Comparison of ENCODE assay signal across 1 fruit fly cellular context in genomic region chr2L:16656692-16657109, dm6.
TF ChIP-seq lines count a peak whose summit lies in the region.

No protein-coding gene starts in this region.

TF ChIP-seq in whole organism, embryonic, 481 proteins besides CTCF, POLR2A, EP300 and RAD21 (continued from another document and continues in another):
- TF ChIP-seq al (GFP tag; IDR thresholded peaks at IDR 0.05; lab: Robert Waterston, UW) (peak; percentile 74), CG3065 (GFP tag; optimal IDR thresholded peaks at IDR 0.05; lab: Kevin White, UChicago) (no peak), sens-2 (GFP tag; IDR thresholded peaks at IDR 0.05; lab: Robert Waterston, UW) (no peak), Hr39 (optimal IDR thresholded peaks at IDR 0.05; lab: Kevin White, UChicago) (no peak), CG11247 (GFP tag; IDR thresholded peaks at IDR 0.05; lab: Robert Waterston, UW) (peak; percentile 62), Atf-2 (GFP tag; optimal IDR thresholded peaks at IDR 0.05; lab: Kevin White, UChicago) (no peak), schlank (tag; optimal IDR thresholded peaks at IDR 0.05; lab: Kevin White, UChicago) (no peak), ftz-f1 (GFP tag; optimal IDR thresholded peaks at IDR 0.05; lab: Kevin White, UChicago) (no peak), fu2 (GFP tag; optimal IDR thresholded peaks at IDR 0.05; lab: Kevin White, UChicago) (no peak), Rx (GFP tag; IDR thresholded peaks at IDR 0.05; lab: Robert Waterston, UW) (peak; percentile 54; the same call in 1 of the 2 replicates), wdn (GFP tag; IDR thresholded peaks at IDR 0.05; lab: Robert Waterston, UW) (peak; percentile 62; the same call in 1 of the 2 replicates), Lim3 (GFP tag; IDR thresholded peaks at IDR 0.05; lab: Robert Waterston, UW) (no peak), eyg (GFP tag; optimal IDR thresholded peaks at IDR 0.05; lab: Kevin White, UChicago) (no peak), wek (GFP tag; optimal IDR thresholded peaks at IDR 0.05; lab: Kevin White, UChicago) (no peak), D19A (tag; optimal IDR thresholded peaks at IDR 0.05; lab: Kevin White, UChicago) (peak; percentile 53), vvl (GFP tag; IDR thresholded peaks at IDR 0.05; lab: Robert Waterston, UW) (peak; percentile 79), Myb (GFP tag; optimal IDR thresholded peaks at IDR 0.05; lab: Kevin White, UChicago) (peak; percentile 76), CG32532 (GFP tag; IDR thresholded peaks at IDR 0.05; lab: Robert Waterston, UW) (peak; percentile 74), seq (GFP tag; IDR thresholded peaks at IDR 0.05; lab: Robert Waterston, UW) (0 out of 2 replicates have a peak, but pooled peaks have one; percentile 29), CG33557 (GFP tag; optimal IDR thresholded peaks at IDR 0.05; lab: Kevin White, UChicago) (peak; percentile 42), CG17568 (GFP tag; optimal IDR thresholded peaks at IDR 0.05; lab: Kevin White, UChicago) (no peak), oc (tag; optimal IDR thresholded peaks at IDR 0.05; lab: Kevin White, UChicago) (no peak), fd96Cb (tag; optimal IDR thresholded peaks at IDR 0.05; lab: Kevin White, UChicago) (peak; percentile 68), CG9817 (tag; optimal IDR thresholded peaks at IDR 0.05; lab: Kevin White, UChicago) (peak; percentile 72), kni (GFP tag; optimal IDR thresholded peaks at IDR 0.05; lab: Kevin White, UChicago) (no peak), abd-A (tag; optimal IDR thresholded peaks at IDR 0.05; lab: Kevin White, UChicago) (no peak), sens (GFP tag; lab: Kevin White, UChicago) (peak; percentile 89), CG12744 (GFP tag; optimal IDR thresholded peaks at IDR 0.05; lab: Kevin White, UChicago) (peak; percentile 36), Stat92E (GFP tag; optimal IDR thresholded peaks at IDR 0.05; lab: Kevin White, UChicago) (no peak), dmrt99B (tag; optimal IDR thresholded peaks at IDR 0.05; lab: Kevin White, UChicago) (no peak), CG1647 (GFP tag; optimal IDR thresholded peaks at IDR 0.05; lab: Kevin White, UChicago) (peak; percentile 34), Fer2 (tag; optimal IDR thresholded peaks at IDR 0.05; lab: Kevin White, UChicago) (peak; percentile 14), CG12659 (GFP tag; optimal IDR thresholded peaks at IDR 0.05; lab: Kevin White, UChicago) (peak; percentile 66), Adf1 (GFP tag; IDR thresholded peaks at IDR 0.05; lab: Robert Waterston, UW) (peak; percentile 19; the same call in 1 of the 2 replicates), CG7839 (tag; optimal IDR thresholded peaks at IDR 0.05; lab: Kevin White, UChicago) (peak; percentile 74), zf30C (GFP tag; optimal IDR thresholded peaks at IDR 0.05; lab: Kevin White, UChicago) (no peak), CG12769 (tag; optimal IDR thresholded peaks at IDR 0.05; lab: Kevin White, UChicago) (no peak), dm (GFP tag; optimal IDR thresholded peaks at IDR 0.05; lab: Kevin White, UChicago) (peak; percentile 9), Mes4 (GFP tag; optimal IDR thresholded peaks at IDR 0.05; lab: Kevin White, UChicago) (no peak), CG11085 (GFP tag; IDR thresholded peaks at IDR 0.05; lab: Robert Waterston, UW) (peak; percentile 78), hkb (optimal IDR thresholded peaks at IDR 0.05; lab: Kevin White, UChicago) (no peak), hkb (GFP tag; IDR thresholded peaks at IDR 0.05; lab: Robert Waterston, UW) (peak; percentile 76), Gsc (GFP tag; IDR thresholded peaks at IDR 0.05; lab: Robert Waterston, UW) (peak; percentile 25; the same call in 1 of the 2 replicates), corto (GFP tag; optimal IDR thresholded peaks at IDR 0.05; lab: Kevin White, UChicago) (no peak), vfl (GFP tag; optimal IDR thresholded peaks at IDR 0.05; lab: Kevin White, UChicago) (peak; percentile 0), fd3F (GFP tag; optimal IDR thresholded peaks at IDR 0.05; lab: Kevin White, UChicago) (peak; percentile 39), Mad (GFP tag; optimal IDR thresholded peaks at IDR 0.05; lab: Kevin White, UChicago) (peak; percentile 14), trh (GFP tag; optimal IDR thresholded peaks at IDR 0.05; lab: Kevin White, UChicago) (no peak), Dll (GFP tag; IDR thresholded peaks at IDR 0.05; lab: Robert Waterston, UW; ENCODE audit: partially characterized antibody) (no peak), CG4360 (GFP tag; IDR thresholded peaks at IDR 0.05; lab: Robert Waterston, UW) (no peak), pros (GFP tag; optimal IDR thresholded peaks at IDR 0.05; lab: Kevin White, UChicago) (no peak), Trl (optimal IDR thresholded peaks at IDR 0.05; lab: Kevin White, UChicago) (no peak), Trl (GFP tag; optimal IDR thresholded peaks at IDR 0.05; lab: Kevin White, UChicago) (peak; percentile 15), CG42726 (GFP tag; IDR thresholded peaks at IDR 0.05; lab: Robert Waterston, UW; ENCODE audit: partially characterized antibody) (peak; percentile 78), NC2α (GFP tag; optimal IDR thresholded peaks at IDR 0.05; lab: Kevin White, UChicago) (no peak), NFAT (GFP tag; IDR thresholded peaks at IDR 0.05; lab: Robert Waterston, UW) (peak; percentile 44; the same call in 1 of the 2 replicates), sd (tag; optimal IDR thresholded peaks at IDR 0.05; lab: Kevin White, UChicago) (no peak), CG1603 (tag; optimal IDR thresholded peaks at IDR 0.05; lab: Kevin White, UChicago) (peak; percentile 24), E2f1 (GFP tag; IDR thresholded peaks at IDR 0.05; lab: Robert Waterston, UW) (peak; percentile 70), cg (GFP tag; optimal IDR thresholded peaks at IDR 0.05; lab: Kevin White, UChicago) (no peak), Doc2 (GFP tag; IDR thresholded peaks at IDR 0.05; lab: Robert Waterston, UW) (no peak), CG7963 (GFP tag; IDR thresholded peaks at IDR 0.05; lab: Robert Waterston, UW; ENCODE audit: partially characterized antibody) (no peak), CG8765 (GFP tag; IDR thresholded peaks at IDR 0.05; lab: Robert Waterston, UW) (no peak; the same call in 1 of the 2 replicates), CoRest (tag; optimal IDR thresholded peaks at IDR 0.05; lab: Kevin White, UChicago) (peak; percentile 86), CG10209 (GFP tag; optimal IDR thresholded peaks at IDR 0.05; lab: Kevin White, UChicago) (peak; percentile 51), Kr (GFP tag; optimal IDR thresholded peaks at IDR 0.05; lab: Kevin White, UChicago) (no peak), sob (GFP tag; IDR thresholded peaks at IDR 0.05; lab: Robert Waterston, UW) (peak; percentile 66; the same call in 1 of the 2 replicates), CG6175 (GFP tag; IDR thresholded peaks at IDR 0.05; lab: Robert Waterston, UW) (no peak), wor (GFP tag; IDR thresholded peaks at IDR 0.05; lab: Robert Waterston, UW) (no peak), ranshi (GFP tag; IDR thresholded peaks at IDR 0.05; lab: Robert Waterston, UW) (peak; percentile 80; the same call in 1 of the 2 replicates), az2 (GFP tag; optimal IDR thresholded peaks at IDR 0.05; lab: Kevin White, UChicago) (peak; percentile 18), CG31388 (GFP tag; optimal IDR thresholded peaks at IDR 0.05; lab: Kevin White, UChicago) (no peak), toy (GFP tag; IDR thresholded peaks at IDR 0.05; lab: Robert Waterston, UW) (no peak), CG12155 (GFP tag; optimal IDR thresholded peaks at IDR 0.05; lab: Kevin White, UChicago) (peak; percentile 70), CG2889 (GFP tag; IDR thresholded peaks at IDR 0.05; lab: Robert Waterston, UW) (0 out of 3 replicates have a peak, but pooled peaks have one; percentile 57), Bgb (GFP tag; IDR thresholded peaks at IDR 0.05; lab: Robert Waterston, UW; ENCODE audit: partially characterized antibody) (no peak), Jarid2 (GFP tag; optimal IDR thresholded peaks at IDR 0.05; lab: Kevin White, UChicago) (no peak), odd (GFP tag; optimal IDR thresholded peaks at IDR 0.05; lab: Kevin White, UChicago) (no peak), yki (optimal IDR thresholded peaks at IDR 0.05; lab: Kevin White, UChicago) (no peak), CG9876 (GFP tag; optimal IDR thresholded peaks at IDR 0.05; lab: Kevin White, UChicago) (no peak), Dfd (GFP tag; optimal IDR thresholded peaks at IDR 0.05; lab: Kevin White, UChicago) (no peak), Xrp1 (GFP tag; IDR thresholded peaks at IDR 0.05; lab: Robert Waterston, UW) (peak; percentile 78), CG3838 (GFP tag; optimal IDR thresholded peaks at IDR 0.05; lab: Kevin White, UChicago) (peak; percentile 30), CG13775 (GFP tag; optimal IDR thresholded peaks at IDR 0.05; lab: Kevin White, UChicago) (peak; percentile 68), danr (GFP tag; IDR thresholded peaks at IDR 0.05; lab: Robert Waterston, UW) (peak; percentile 27; the same call in 1 of the 2 replicates), CG6813 (GFP tag; optimal IDR thresholded peaks at IDR 0.05; lab: Kevin White, UChicago) (no peak), psq (GFP tag; optimal IDR thresholded peaks at IDR 0.05; lab: Kevin White, UChicago) (peak; percentile 19), pum (GFP tag; optimal IDR thresholded peaks at IDR 0.05; lab: Kevin White, UChicago) (no peak), grn (GFP tag; optimal IDR thresholded peaks at IDR 0.05; lab: Kevin White, UChicago) (no peak), caup (GFP tag; optimal IDR thresholded peaks at IDR 0.05; lab: Kevin White, UChicago; ENCODE audit: severe bottlenecking) (no peak), CG30431 (GFP tag; optimal IDR thresholded peaks at IDR 0.05; lab: Kevin White, UChicago) (peak; percentile 2), hbn (GFP tag; IDR thresholded peaks at IDR 0.05; lab: Robert Waterston, UW; ENCODE audit: partially characterized antibody) (no peak), Dref (GFP tag; IDR thresholded peaks at IDR 0.05; lab: Robert Waterston, UW) (peak; percentile 35; the same call in 1 of the 2 replicates), pzg (GFP tag; optimal IDR thresholded peaks at IDR 0.05; lab: Kevin White, UChicago) (peak; percentile 72), CG10959 (GFP tag; IDR thresholded peaks at IDR 0.05; lab: Robert Waterston, UW) (no peak), CG9609 (GFP tag; optimal IDR thresholded peaks at IDR 0.05; lab: Kevin White, UChicago) (peak; percentile 35), chinmo (GFP tag; IDR thresholded peaks at IDR 0.05; lab: Robert Waterston, UW; ENCODE audit: partially characterized antibody) (no peak), CG15601 (tag; optimal IDR thresholded peaks at IDR 0.05; lab: Kevin White, UChicago) (no peak), Poxn (GFP tag; IDR thresholded peaks at IDR 0.05; lab: Robert Waterston, UW) (no peak), CG43689 (GFP tag; IDR thresholded peaks at IDR 0.05; lab: Robert Waterston, UW) (no peak), B-H1 (GFP tag; IDR thresholded peaks at IDR 0.05; lab: Robert Waterston, UW) (peak; percentile 63), CG3847 (GFP tag; IDR thresholded peaks at IDR 0.05; lab: Robert Waterston, UW) (peak; percentile 58), lbe (GFP tag; optimal IDR thresholded peaks at IDR 0.05; lab: Kevin White, UChicago) (peak; percentile 1), Hr78 (GFP tag; optimal IDR thresholded peaks at IDR 0.05; lab: Kevin White, UChicago) (no peak), CG11398 (GFP tag; optimal IDR thresholded peaks at IDR 0.05; lab: Kevin White, UChicago) (no peak), Fer3 (tag; optimal IDR thresholded peaks at IDR 0.05; lab: Kevin White, UChicago) (peak; percentile 61), ash1 (GFP tag; optimal IDR thresholded peaks at IDR 0.05; lab: Kevin White, UChicago) (no peak), sqz (GFP tag; optimal IDR thresholded peaks at IDR 0.05; lab: Kevin White, UChicago) (no peak), jumu (GFP tag; optimal IDR thresholded peaks at IDR 0.05; lab: Kevin White, UChicago) (peak; percentile 43), HmgD (GFP tag; optimal IDR thresholded peaks at IDR 0.05; lab: Kevin White, UChicago) (peak; percentile 59), ems (GFP tag; optimal IDR thresholded peaks at IDR 0.05; lab: Kevin White, UChicago) (peak; percentile 33), mld (GFP tag; IDR thresholded peaks at IDR 0.05; lab: Robert Waterston, UW; ENCODE audit: partially characterized antibody) (no peak), CG6854 (GFP tag; optimal IDR thresholded peaks at IDR 0.05; lab: Kevin White, UChicago) (no peak), klu (GFP tag; IDR thresholded peaks at IDR 0.05; lab: Robert Waterston, UW) (peak; percentile 61; the same call in 1 of the 2 replicates), CG6254 (GFP tag; optimal IDR thresholded peaks at IDR 0.05; lab: Kevin White, UChicago) (no peak), TFAM (GFP tag; optimal IDR thresholded peaks at IDR 0.05; lab: Kevin White, UChicago) (no peak), gsb-n (tag; optimal IDR thresholded peaks at IDR 0.05; lab: Kevin White, UChicago) (peak; percentile 60), CG18262 (tag; optimal IDR thresholded peaks at IDR 0.05; lab: Kevin White, UChicago) (peak; percentile 69), Oaz (GFP tag; IDR thresholded peaks at IDR 0.05; lab: Robert Waterston, UW) (no peak), CG6272 (GFP tag; IDR thresholded peaks at IDR 0.05; lab: Robert Waterston, UW) (peak; percentile 81), prd (optimal IDR thresholded peaks at IDR 0.05; lab: Kevin White, UChicago) (no peak), prd (GFP tag; IDR thresholded peaks at IDR 0.05; lab: Robert Waterston, UW) (peak; percentile 90), chm (GFP tag; IDR thresholded peaks at IDR 0.05; lab: Robert Waterston, UW) (no peak), tin (GFP tag; optimal IDR thresholded peaks at IDR 0.05; lab: Kevin White, UChicago) (peak; percentile 41), otp (GFP tag; IDR thresholded peaks at IDR 0.05; lab: Robert Waterston, UW) (peak; percentile 65; the same call in 2 of the 3 replicates), ase (GFP tag; IDR thresholded peaks at IDR 0.05; lab: Robert Waterston, UW) (peak; percentile 69; the same call in 2 of the 3 replicates), CG7987 (GFP tag; optimal IDR thresholded peaks at IDR 0.05; lab: Kevin White, UChicago) (no peak), run (tag; optimal IDR thresholded peaks at IDR 0.05; lab: Kevin White, UChicago) (peak; percentile 12), tio (GFP tag; optimal IDR thresholded peaks at IDR 0.05; lab: Kevin White, UChicago) (no peak), CG1529 (GFP tag; optimal IDR thresholded peaks at IDR 0.05; lab: Kevin White, UChicago) (no peak), bcd (GFP tag; optimal IDR thresholded peaks at IDR 0.05; lab: Kevin White, UChicago) (peak; percentile 62), CG3407 (GFP tag; optimal IDR thresholded peaks at IDR 0.05; lab: Kevin White, UChicago) (peak; percentile 28), ara (GFP tag; IDR thresholded peaks at IDR 0.05; lab: Robert Waterston, UW) (peak; percentile 63), CrebB (tag; optimal IDR thresholded peaks at IDR 0.05; lab: Kevin White, UChicago) (no peak)
